Worm (Caenorhabditis elegans): ENCODE results near the gene ntl-9.
A peak's percentile ranks its signal among the peaks of the same experiment; 100 is the strongest.
"Not testable (repeated sequence)": the region's sequence is repeated elsewhere in the genome, so short reads cannot be mapped to it uniquely, and the experiment has no call there.

Gene ntl-9

ce11 chrIII:4922020-4922419, 22.3 kb upstream of the ntl-9 start, which contains the start of gene mmab-1:
Gene mmab-1 (minus strand): TSS chrIII:4922114.
- TF ChIP-seq odd-2 (tag; optimal IDR thresholded peaks at IDR 0.05); unc-3 (GFP tag; conservative IDR thresholded peaks at IDR 0.05); unc-3 (tag; optimal IDR thresholded peaks at IDR 0.05); lim-6 (tag; optimal IDR thresholded peaks at IDR 0.05): not testable (repeated sequence)

- TF ChIP-seq ceh-22 (tag; optimal IDR thresholded peaks at IDR 0.05) (no peak), dmd-4 (tag; optimal IDR thresholded peaks at IDR 0.05; ENCODE audit: borderline replicate concordance) (no peak), hlh-6 (tag; optimal IDR thresholded peaks at IDR 0.05) (no peak), ama-1 (optimal IDR thresholded peaks at IDR 0.05) (no peak), mec-3 (tag; optimal IDR thresholded peaks at IDR 0.05; ENCODE audit: borderline replicate concordance) (no peak), ceh-6 (GFP tag; optimal IDR thresholded peaks at IDR 0.05) (no peak), lin-11 (tag; optimal IDR thresholded peaks at IDR 0.05) (no peak), F13H6.1 (tag; optimal IDR thresholded peaks at IDR 0.05) (no peak), dve-1 (tag; optimal IDR thresholded peaks at IDR 0.05) (no peak), pros-1 (tag; optimal IDR thresholded peaks at IDR 0.05) (no peak), ceh-31 (tag; optimal IDR thresholded peaks at IDR 0.05) (no peak), hlh-8 (tag; optimal IDR thresholded peaks at IDR 0.05) (no peak)
Observed at ce11 chrIII:4924134-4924533, 20.2 kb upstream of the ntl-9 start.

- TF ChIP-seq ttx-3 (tag; optimal IDR thresholded peaks at IDR 0.05) (peak; percentile 35), ceh-6 (GFP tag; optimal IDR thresholded peaks at IDR 0.05) (no peak), mec-3 (tag; optimal IDR thresholded peaks at IDR 0.05; ENCODE audit: borderline replicate concordance) (peak; percentile 74), npax-4 (tag; optimal IDR thresholded peaks at IDR 0.05) (no peak), ceh-34 (tag; optimal IDR thresholded peaks at IDR 0.05) (peak; percentile 34), unc-42 (tag; optimal IDR thresholded peaks at IDR 0.05) (peak; percentile 24), eyg-1 (tag; optimal IDR thresholded peaks at IDR 0.05) (peak; percentile 44), ceh-24 (tag; optimal IDR thresholded peaks at IDR 0.05) (no peak), nfya-1 (tag; optimal IDR thresholded peaks at IDR 0.05) (peak; percentile 32), ceh-2 (tag; optimal IDR thresholded peaks at IDR 0.05) (peak; percentile 92), fkh-6 (tag; optimal IDR thresholded peaks at IDR 0.05) (peak; percentile 18), hlh-8 (tag; optimal IDR thresholded peaks at IDR 0.05) (peak; percentile 60), lim-6 (tag; optimal IDR thresholded peaks at IDR 0.05) (peak; percentile 65), ref-2 (tag; optimal IDR thresholded peaks at IDR 0.05) (peak; percentile 71), F13H6.1 (tag; optimal IDR thresholded peaks at IDR 0.05) (peak; percentile 33), sdc-2 (tag; optimal IDR thresholded peaks at IDR 0.05) (peak; percentile 51), dve-1 (tag; optimal IDR thresholded peaks at IDR 0.05) (no peak), ceh-30 (tag; optimal IDR thresholded peaks at IDR 0.05) (no peak), ceh-31 (tag; optimal IDR thresholded peaks at IDR 0.05) (peak; percentile 93), C38D4.7 (GFP tag; optimal IDR thresholded peaks at IDR 0.05) (no peak), ets-4 (tag; optimal IDR thresholded peaks at IDR 0.05) (peak; percentile 91), hlh-13 (GFP tag; optimal IDR thresholded peaks at IDR 0.05) (no peak), rnt-1 (tag; optimal IDR thresholded peaks at IDR 0.05) (peak; percentile 55), C08G9.2 (tag; optimal IDR thresholded peaks at IDR 0.05) (peak; percentile 91), ceh-14 (tag; optimal IDR thresholded peaks at IDR 0.05) (peak; percentile 34), ahr-1 (tag; optimal IDR thresholded peaks at IDR 0.05) (peak; percentile 34), zip-5 (tag; optimal IDR thresholded peaks at IDR 0.05) (peak; percentile 67), pha-2 (tag; optimal IDR thresholded peaks at IDR 0.05) (peak; percentile 9), fax-1 (tag; optimal IDR thresholded peaks at IDR 0.05) (peak; percentile 62), elt-2 (tag; optimal IDR thresholded peaks at IDR 0.05) (peak; percentile 67), tbx-2 (tag; optimal IDR thresholded peaks at IDR 0.05) (peak; percentile 93), sox-4 (tag; optimal IDR thresholded peaks at IDR 0.05) (no peak), tbx-7 (tag; optimal IDR thresholded peaks at IDR 0.05) (peak; percentile 87)
Observed at ce11 chrIII:4930154-4930679, 14.1 kb upstream of the ntl-9 start, which contains the start of gene set-2. Gene set-2 (minus strand): TSS chrIII:4930204.
